Fruit fly (Drosophila melanogaster) Kc167 (cell line): ENCODE measurements around the gene Dr.

Experiments
- insv ChIP-seq: fragments of >200 bp; optimal IDR thresholded peaks from 3 replicates; lab custom pipeline; 2018; ENCODE audit warnings: missing external identifiers
- psq ChIP-seq: fragments of >200 bp; optimal IDR thresholded peaks from 2 replicates; lab custom pipeline; 2017; ENCODE audit warnings: missing external identifiers

DNA sequence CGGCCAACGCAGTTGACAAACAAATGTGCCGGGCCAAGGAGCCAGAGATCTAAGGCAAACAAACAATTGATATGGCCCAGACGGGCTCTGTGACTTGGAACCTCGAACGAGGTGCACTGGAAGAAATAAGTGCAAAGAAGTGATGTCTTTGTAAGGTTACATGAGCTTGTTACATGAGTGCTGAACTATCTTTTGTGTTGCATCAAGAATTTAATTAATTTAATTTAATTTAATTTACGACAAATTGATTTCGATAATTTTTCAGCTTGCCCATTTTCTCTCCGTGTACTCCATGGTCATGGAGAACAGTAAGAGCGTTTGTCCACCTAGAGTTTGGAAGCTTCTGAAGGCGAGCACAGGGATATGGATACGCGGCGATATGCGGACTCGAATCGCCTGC lies 6.2 kb upstream of the Dr start:
- no peak for TF ChIP-seq insv (lab: Kevin White, UChicago)
- no peak for TF ChIP-seq psq (lab: Kevin White, UChicago)
